Fruit fly (Drosophila melanogaster) whole organism, embryonic: ENCODE data around the gene chic.

ENCODE experiments used
- Antp ChIP-seq: fragments of 200-800 bp; sonication (Bioruptor generic); optimal IDR thresholded peaks from 3 replicates; lab custom pipeline; 2016; ENCODE audit warnings: missing biosample characterization, missing genetic modification characterization
- CG11093 ChIP-seq: fragments of 200-800 bp; sonication (Bioruptor generic); IDR thresholded peaks from 3 replicates; pipeline ENCODE4 v1.3.6; 2022; ENCODE audit warnings: missing biosample characterization, missing genetic modification characterization
- CG12219 ChIP-seq: fragments of 200-800 bp; sonication (Bioruptor generic); optimal IDR thresholded peaks from 3 replicates; lab custom pipeline; 2018; ENCODE audit warnings: missing biosample characterization, mild to moderate bottlenecking, missing genetic modification characterization
- CG18262 ChIP-seq: fragments of 200-800 bp; optimal IDR thresholded peaks from 3 replicates; lab custom pipeline; 2019; ENCODE audit warnings: missing biosample characterization, mild to moderate bottlenecking, missing genetic modification characterization, moderate library complexity
- CG2199 ChIP-seq: fragments of 200-800 bp; sonication (Bioruptor generic); IDR thresholded peaks from 3 replicates; pipeline ENCODE4 v1.3.6; 2022; ENCODE audit warnings: missing biosample characterization, missing genetic modification characterization
- CG30403 ChIP-seq: fragments of 200-800 bp; sonication (Bioruptor generic); optimal IDR thresholded peaks from 3 replicates; lab custom pipeline; 2016; ENCODE audit warnings: missing biosample characterization, missing genetic modification characterization
- CG34422 ChIP-seq: fragments of 200-800 bp; sonication (Bioruptor generic); IDR thresholded peaks from 3 replicates; pipeline ENCODE4 v1.3.6; 2022; ENCODE audit warnings: missing biosample characterization, missing genetic modification characterization
- CG4328 ChIP-seq: fragments of 200-800 bp; sonication (Bioruptor generic); optimal IDR thresholded peaks from 3 replicates; lab custom pipeline; 2017; ENCODE audit warnings: missing biosample characterization, missing genetic modification reagents, missing genetic modification characterization
- CG4707 ChIP-seq: fragments of 200-800 bp; sonication (Bioruptor generic); optimal IDR thresholded peaks from 2 replicates; lab custom pipeline; 2018; ENCODE audit warnings: missing biosample characterization, mild to moderate bottlenecking, missing genetic modification characterization, moderate library complexity
- CG6689 ChIP-seq: fragments of 200-800 bp; sonication (Bioruptor generic); IDR thresholded peaks from 2 replicates; pipeline ENCODE4 v1.3.6; 2022; ENCODE audit warnings: missing biosample characterization, missing genetic modification characterization
- CG6765 ChIP-seq: fragments of 200-800 bp; sonication (Bioruptor generic); optimal IDR thresholded peaks from 3 replicates; lab custom pipeline; 2017; ENCODE audit warnings: missing biosample characterization, mild to moderate bottlenecking, missing genetic modification characterization
- CG9215 ChIP-seq: fragments of 200-800 bp; sonication (Bioruptor generic); IDR thresholded peaks from 2 replicates; pipeline ENCODE4 v1.3.6; 2022; ENCODE audit warnings: missing biosample characterization, missing genetic modification characterization
- D19B ChIP-seq: fragments of 200-800 bp; sonication (Bioruptor generic); optimal IDR thresholded peaks from 2 replicates; lab custom pipeline; 2017; ENCODE audit warnings: missing biosample characterization, mild to moderate bottlenecking, missing genetic modification characterization
- Deaf1 ChIP-seq: fragments of 200-800 bp; optimal IDR thresholded peaks from 3 replicates; lab custom pipeline; 2019; ENCODE audit warnings: missing biosample characterization, mild to moderate bottlenecking, missing genetic modification characterization, moderate library complexity
- Gsc ChIP-seq: fragments of 200-800 bp; sonication (Bioruptor generic); IDR thresholded peaks from 2 replicates; pipeline ENCODE4 v1.3.6; 2022; ENCODE audit warnings: missing biosample characterization, missing genetic modification characterization
- H2.0 ChIP-seq: fragments of 200-800 bp; sonication (Bioruptor generic); IDR thresholded peaks from 2 replicates; pipeline ENCODE4 v1.3.6; 2022; ENCODE audit warnings: missing biosample characterization, missing genetic modification characterization
- Hr39 ChIP-seq: fragments of >200 bp; optimal IDR thresholded peaks from 2 replicates; lab custom pipeline; 2017
- Med ChIP-seq: fragments of 200-800 bp; sonication (Bioruptor generic); peaks from one replicate; lab custom pipeline; 2016; ENCODE audit warnings: missing biosample characterization, missing genetic modification characterization, mild to moderate bottlenecking, inconsistent platforms, moderate library complexity
- Meics ChIP-seq: fragments of 200-800 bp; sonication (Bioruptor generic); optimal IDR thresholded peaks from 2 replicates; lab custom pipeline; 2017; ENCODE audit warnings: missing biosample characterization, mild to moderate bottlenecking, missing genetic modification characterization
- Oli ChIP-seq: fragments of 200-800 bp; sonication (Bioruptor generic); optimal IDR thresholded peaks from 2 replicates; lab custom pipeline; 2018; ENCODE audit warnings: missing biosample characterization, mild to moderate bottlenecking, missing genetic modification characterization, moderate library complexity
- Pdp1 ChIP-seq, 2 experiments: fragments of 200-800 bp; sonication (Bioruptor generic); optimal IDR thresholded peaks; 3 replicates each; lab custom pipeline; 2016; ENCODE audit warnings: missing biosample characterization in 2 of 2, missing genetic modification characterization in 2 of 2, mild to moderate bottlenecking in 1 of 2, moderate library complexity in 1 of 2
- Spps ChIP-seq: fragments of 200-800 bp; sonication (Bioruptor generic); optimal IDR thresholded peaks from 2 replicates; lab custom pipeline; 2018; ENCODE audit warnings: missing biosample characterization, mild to moderate bottlenecking, missing genetic modification characterization
- Stat92E ChIP-seq, 3 experiments: fragments of >200 bp in 2 of 3; fragments of 200-800 bp in 1 of 3; sonication (Bioruptor generic) in 1 of 3; optimal IDR thresholded peaks; 2 replicates each; lab custom pipeline; 2017 to 2019; ENCODE audit warnings: missing biosample characterization in 3 of 3, missing genetic modification characterization in 3 of 3, mild to moderate bottlenecking in 1 of 3, moderate library complexity in 1 of 3
- cas ChIP-seq: fragments of 200-800 bp; sonication (Bioruptor generic); IDR thresholded peaks from 2 replicates; pipeline ENCODE4 v1.3.6; 2022; ENCODE audit warnings: missing biosample characterization, missing genetic modification characterization
- crol ChIP-seq: fragments of 200-800 bp; sonication (Bioruptor generic); IDR thresholded peaks from 2 replicates; pipeline ENCODE4 v1.3.6; 2022; ENCODE audit warnings: missing biosample characterization, missing genetic modification characterization
- mld ChIP-seq: fragments of 200-800 bp; sonication (Bioruptor generic); IDR thresholded peaks from 3 replicates; pipeline ENCODE4 v1.3.6; 2022; ENCODE audit warnings: missing biosample characterization, missing genetic modification characterization; ENCODE audit not compliant: partially characterized antibody
- nerfin-2 ChIP-seq: fragments of 200-800 bp; sonication (Bioruptor generic); IDR thresholded peaks from 2 replicates; pipeline ENCODE4 v1.3.6; 2022; ENCODE audit warnings: missing biosample characterization, missing genetic modification characterization; ENCODE audit not compliant: partially characterized antibody
- pfk ChIP-seq: fragments of 200-800 bp; sonication (Bioruptor generic); optimal IDR thresholded peaks from 2 replicates; lab custom pipeline; 2018; ENCODE audit warnings: missing biosample characterization, mild to moderate bottlenecking, missing genetic modification characterization, moderate library complexity
- sc ChIP-seq, 3 experiments: fragments of >200 bp in 2 of 3; fragments of 200-800 bp in 1 of 3; sonication (Bioruptor generic) in 1 of 3; optimal IDR thresholded peaks; 2 replicates in 2 of 3; 3 replicates in 1 of 3; lab custom pipeline; 2017; ENCODE audit warnings: mild to moderate bottlenecking in 1 of 3, missing biosample characterization in 1 of 3, missing genetic modification characterization in 1 of 3, missing genetic modification reagents in 1 of 3
- sd ChIP-seq: fragments of 200-800 bp; sonication (Bioruptor generic); optimal IDR thresholded peaks from 3 replicates; lab custom pipeline; 2018; ENCODE audit warnings: missing biosample characterization, mild to moderate bottlenecking, missing genetic modification characterization, moderate library complexity
- sens ChIP-seq: fragments of 200-800 bp; sonication (Bioruptor generic); peaks from one replicate; lab custom pipeline; 2016; ENCODE audit warnings: missing biosample characterization, missing genetic modification characterization
- ssp ChIP-seq: fragments of 200-800 bp; sonication (Bioruptor generic); IDR thresholded peaks from 2 replicates; pipeline ENCODE4 v1.3.6; 2022; ENCODE audit warnings: missing biosample characterization, missing genetic modification characterization
- unpg ChIP-seq: fragments of 200-800 bp; sonication (Bioruptor generic); optimal IDR thresholded peaks from 3 replicates; lab custom pipeline; 2018; ENCODE audit warnings: missing biosample characterization, mild to moderate bottlenecking, missing genetic modification characterization, moderate library complexity
- zen2 ChIP-seq: fragments of 200-800 bp; sonication (Bioruptor generic); IDR thresholded peaks from 3 replicates; pipeline ENCODE4 v1.3.6; 2022; ENCODE audit warnings: missing biosample characterization, missing genetic modification characterization; ENCODE audit not compliant: partially characterized antibody

Gene chic

DNA sequence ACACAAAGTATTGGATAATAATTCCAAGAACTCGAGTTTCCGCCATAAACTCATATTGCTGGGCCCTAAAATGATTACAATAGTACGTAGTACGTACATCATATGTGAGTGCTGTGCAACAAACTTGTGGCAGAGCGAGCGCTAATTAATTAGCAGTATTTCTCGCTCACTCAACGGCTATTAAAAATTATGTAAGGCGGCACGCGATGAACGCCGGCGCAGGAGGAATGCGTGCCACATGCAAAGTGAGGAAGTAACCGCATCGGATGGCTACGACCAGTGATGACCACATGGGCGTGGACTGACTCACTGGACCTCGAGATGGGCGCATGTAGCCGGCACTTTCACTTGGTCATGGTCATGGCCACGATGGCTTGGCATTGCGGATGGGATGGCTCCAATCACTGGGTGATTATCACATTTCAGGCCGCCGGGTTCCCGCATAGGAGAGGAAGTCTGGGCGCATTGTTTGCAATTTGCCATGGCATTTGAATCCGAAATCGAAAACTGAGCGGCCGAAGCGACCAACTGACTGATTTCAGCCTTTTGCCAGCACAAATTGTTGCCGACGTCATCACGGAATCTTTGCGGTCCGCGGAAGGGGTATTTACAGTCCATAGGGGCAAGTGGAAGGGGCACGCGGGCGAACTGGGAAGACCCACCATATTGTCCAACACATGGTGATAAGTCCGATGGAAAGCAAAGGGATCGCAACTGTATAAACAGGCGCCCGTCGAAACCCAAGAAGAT, 19.5 kb downstream of the chic start (continued):
- TF ChIP-seq ssp = no peak
- peak in 1 of 2 experiments; percentile 57 for TF ChIP-seq Pdp1 (GFP tag; optimal IDR thresholded peaks at IDR 0.05; lab: Kevin White, UChicago)
- no peak for TF ChIP-seq Spps (tag; lab: Kevin White, UChicago)
- TF ChIP-seq zen2 (GFP tag; lab: Robert Waterston, UW) = 0 out of 3 replicates have a peak, but pooled peaks have one; percentile 16
- TF ChIP-seq Antp (GFP tag; lab: Kevin White, UChicago) = no peak
- peak; percentile 39; the same call in 1 of the 2 replicates for TF ChIP-seq crol (GFP tag; lab: Robert Waterston, UW)

DNA sequence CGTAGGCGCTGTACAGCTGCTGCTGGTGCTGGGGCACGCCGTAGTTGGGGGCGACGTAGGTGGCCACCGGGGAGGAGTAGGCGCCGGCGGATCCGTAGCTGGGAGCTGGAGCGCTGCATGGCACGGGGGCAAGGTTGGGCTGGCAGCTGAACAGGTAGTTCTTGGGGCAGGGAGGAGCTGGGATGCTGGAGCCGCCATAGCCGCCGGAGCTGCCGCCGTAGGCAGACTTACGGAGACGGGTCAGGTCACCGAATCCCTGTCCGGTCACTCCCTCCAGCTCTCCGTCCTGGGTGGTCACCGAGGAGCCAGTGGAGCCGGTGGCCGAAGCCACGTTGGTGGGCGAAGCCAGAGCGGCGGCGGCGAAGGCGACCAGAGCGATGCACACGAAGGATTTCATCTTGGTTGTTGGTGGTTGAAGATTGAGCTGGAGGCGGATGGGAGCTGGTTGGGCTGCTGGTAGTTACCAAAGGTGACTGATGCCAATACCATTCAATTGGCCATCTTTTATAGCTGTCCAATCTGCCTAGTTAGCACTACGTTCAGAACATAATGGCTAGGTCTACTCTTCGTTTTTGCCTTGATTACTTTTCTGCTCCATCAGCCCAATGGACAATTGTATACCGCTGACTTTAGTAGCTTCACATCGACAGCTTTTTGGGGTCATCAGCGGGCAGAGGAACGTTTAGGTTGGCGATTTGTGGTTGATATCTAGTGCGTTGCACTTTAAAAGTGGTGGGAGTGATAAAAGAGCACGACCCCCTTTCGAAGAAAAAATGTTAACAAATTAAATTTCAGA, 20.8 kb downstream of the chic start, which contains the start of gene Vm26Aa:
Gene Vm26Aa, minus strand, starts transcription at position 478 of the 796 bp plus-strand sequence.
- TF ChIP-seq Meics (GFP tag; lab: Kevin White, UChicago) (no peak), cas (GFP tag; lab: Robert Waterston, UW) (no peak), CG4328 (no peak), CG30403 (no peak), CG18262 (tag; lab: Kevin White, UChicago) (no peak), Stat92E (GFP tag; optimal IDR thresholded peaks at IDR 0.05; lab: Kevin White, UChicago) (no peak), CG2199 (GFP tag; lab: Robert Waterston, UW) (no peak), Med (peak; percentile 61), Deaf1 (tag; lab: Kevin White, UChicago) (no peak), sc (optimal IDR thresholded peaks at IDR 0.05; lab: Kevin White, UChicago) (no peak), sc (GFP tag; optimal IDR thresholded peaks at IDR 0.05; lab: Kevin White, UChicago) (no peak), D19B (GFP tag; lab: Kevin White, UChicago) (no peak), CG6765 (GFP tag; lab: Kevin White, UChicago) (no peak), CG11093 (GFP tag; lab: Robert Waterston, UW) (0 out of 3 replicates have a peak, but pooled peaks have one; percentile 53), CG9215 (GFP tag; lab: Robert Waterston, UW) (no peak), unpg (GFP tag; lab: Kevin White, UChicago) (no peak), CG4707 (GFP tag; lab: Kevin White, UChicago) (no peak), Oli (tag; lab: Kevin White, UChicago) (no peak), ssp (peak; percentile 15; the same call in 1 of the 2 replicates), mld (GFP tag; lab: Robert Waterston, UW) (no peak), sens (peak; percentile 32), CG6689 (GFP tag; lab: Robert Waterston, UW) (0 out of 2 replicates have a peak, but pooled peaks have one; percentile 9), Hr39 (peak; percentile 43), Gsc (GFP tag; lab: Robert Waterston, UW) (0 out of 2 replicates have a peak, but pooled peaks have one; percentile 13), CG12219 (GFP tag; lab: Kevin White, UChicago) (no peak), CG34422 (GFP tag; lab: Robert Waterston, UW) (no peak), sd (tag; lab: Kevin White, UChicago) (no peak), pfk (GFP tag; lab: Kevin White, UChicago) (no peak)

DNA sequence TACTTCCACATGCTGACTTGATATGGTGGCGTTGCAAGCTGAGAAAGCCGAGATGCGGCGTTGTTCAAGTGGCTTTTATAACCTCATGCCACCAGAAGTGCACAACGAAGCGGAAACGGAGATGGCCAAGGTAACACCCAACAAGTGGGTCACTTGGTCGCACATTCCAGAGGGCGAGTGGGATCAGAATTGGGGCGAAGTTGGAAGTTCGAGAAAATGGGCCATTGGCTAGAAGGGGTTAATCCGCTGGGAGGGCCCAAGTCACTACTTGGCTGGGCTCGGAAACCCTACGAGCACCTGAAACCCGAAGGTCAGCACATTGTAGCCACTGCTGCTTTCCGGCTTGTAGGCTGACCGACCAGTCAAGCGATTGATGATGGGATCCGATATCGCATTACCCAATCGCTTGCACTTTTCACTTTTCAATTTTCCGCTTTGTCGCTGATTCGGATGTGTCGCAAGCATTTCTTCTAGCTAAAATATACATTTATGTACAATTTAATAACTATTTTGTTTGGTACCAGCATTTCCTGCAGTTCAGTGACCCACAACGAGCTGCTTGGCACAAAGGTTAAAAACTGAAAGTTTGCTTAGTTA, 22.1 kb downstream of the chic start, which contains the start of gene Vm26Ac:
Gene Vm26Ac, minus strand, starts transcription at position 51 of the 597 bp plus-strand sequence.
- TF ChIP-seq H2.0 (no peak), nerfin-2 (GFP tag; lab: Robert Waterston, UW) (0 out of 2 replicates have a peak, but pooled peaks have one; percentile 30)
- TF ChIP-seq, all 482 proteins: peak for 1
